Worm (Caenorhabditis elegans): ENCODE measurements around the gene Y54G2A.48.

Y54G2A.48 gene

DNA sequence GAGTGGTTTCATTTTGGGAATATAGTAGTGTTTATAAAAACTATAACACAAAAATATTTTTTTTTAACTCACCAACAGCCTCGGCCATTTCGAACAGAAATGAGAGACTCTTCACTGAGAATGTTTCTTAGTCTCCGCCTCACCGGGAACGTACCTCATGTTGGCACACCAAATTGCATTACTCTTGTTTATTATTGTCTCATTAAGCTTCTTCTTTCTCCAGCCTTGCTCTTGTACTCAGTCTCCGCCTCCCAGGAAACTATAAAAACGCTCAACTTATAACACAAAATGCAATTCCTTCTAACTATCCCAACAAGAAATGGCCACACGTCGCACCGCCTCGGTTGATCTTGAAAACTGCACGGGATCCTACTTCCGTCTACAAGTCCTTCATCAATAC is at the start of gene Y54G2A.48, which contains the start of gene pudl-1:
Gene Y54G2A.48, minus strand, starts transcription at position 101 of the 400 bp plus-strand sequence.
Gene pudl-1, plus strand, starts transcription at position 320 of the 400 bp plus-strand sequence.
- no peak for TF ChIP-seq lsy-27 (tag; optimal IDR thresholded peaks at IDR 0.05; ENCODE audit: borderline replicate concordance, insufficient read depth)
- no peak for TF ChIP-seq F37B4.10 (GFP tag; IDR thresholded peaks at IDR 0.05)
- no peak for TF ChIP-seq Y67H2A.10 (GFP tag; conservative IDR thresholded peaks at IDR 0.05)
- TF ChIP-seq madf-10 (tag; optimal IDR thresholded peaks at IDR 0.05) = no peak
- TF ChIP-seq mcd-1 (GFP tag; IDR thresholded peaks at IDR 0.05) = no peak
- no peak for TF ChIP-seq ets-4 (GFP tag; optimal IDR thresholded peaks at IDR 0.05)
- TF ChIP-seq Y53F4B.3 (GFP tag; IDR thresholded peaks at IDR 0.05) = no peak
- TF ChIP-seq hlh-26 (GFP tag; conservative IDR thresholded peaks at IDR 0.05) = no peak
- TF ChIP-seq ceh-27 (GFP tag; optimal IDR thresholded peaks at IDR 0.05) = no peak
- TF ChIP-seq nfyb-1 (GFP tag; IDR thresholded peaks at IDR 0.05) = no peak
- TF ChIP-seq sea-2 (GFP tag; IDR thresholded peaks at IDR 0.05) = no peak
- no peak for TF ChIP-seq snpc-3.4 (tag; optimal IDR thresholded peaks at IDR 0.05)
- no peak for TF ChIP-seq F55B11.4 (tag; optimal IDR thresholded peaks at IDR 0.05; ENCODE audit: borderline replicate concordance, insufficient read depth)
- TF ChIP-seq hsf-1 (GFP tag; IDR thresholded peaks at IDR 0.05) = no peak
- no peak for TF ChIP-seq lag-1 (GFP tag; IDR thresholded peaks at IDR 0.05)
- TF ChIP-seq F49E8.2 (tag; optimal IDR thresholded peaks at IDR 0.05; ENCODE audit: insufficient read depth) = no peak

DNA sequence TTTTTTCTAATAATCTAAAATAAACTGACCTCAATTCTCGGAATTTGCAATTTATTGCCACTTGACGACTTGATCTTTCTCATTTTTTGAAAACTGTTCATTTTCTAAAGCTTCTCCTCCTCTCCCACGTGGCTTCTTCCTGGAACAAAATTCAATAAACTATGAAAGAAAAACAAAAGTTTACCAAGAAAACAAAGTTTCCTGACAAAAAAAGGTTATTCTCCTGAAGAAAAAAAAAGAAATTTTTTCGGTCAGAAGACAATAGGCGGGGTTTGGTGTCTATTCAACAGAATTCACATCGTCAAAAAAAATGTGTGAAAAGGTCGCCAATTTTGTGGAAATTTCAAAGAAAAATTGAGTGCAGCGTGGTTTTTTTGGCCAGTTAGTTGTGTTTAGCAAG is 32.3 kb upstream of the Y54G2A.48 start, which contains the start of gene Y54G2A.16:
Gene Y54G2A.16, minus strand, starts transcription at position 101 of the 400 bp plus-strand sequence.
- TF ChIP-seq F57A8.1 (GFP tag; optimal IDR thresholded peaks at IDR 0.05) = no peak
- no peak for TF ChIP-seq lin-35 (GFP tag; optimal IDR thresholded peaks at IDR 0.05)
- TF ChIP-seq ekl-4 (GFP tag; IDR thresholded peaks at IDR 0.05) = no peak
- no peak for TF ChIP-seq Y56A3A.18 (GFP tag; IDR thresholded peaks at IDR 0.05)
- no peak for TF ChIP-seq aptf-3 (GFP tag; IDR thresholded peaks at IDR 0.05)
- no peak for TF ChIP-seq snpc-1.1 (tag; optimal IDR thresholded peaks at IDR 0.05; ENCODE audit: insufficient read depth)

DNA sequence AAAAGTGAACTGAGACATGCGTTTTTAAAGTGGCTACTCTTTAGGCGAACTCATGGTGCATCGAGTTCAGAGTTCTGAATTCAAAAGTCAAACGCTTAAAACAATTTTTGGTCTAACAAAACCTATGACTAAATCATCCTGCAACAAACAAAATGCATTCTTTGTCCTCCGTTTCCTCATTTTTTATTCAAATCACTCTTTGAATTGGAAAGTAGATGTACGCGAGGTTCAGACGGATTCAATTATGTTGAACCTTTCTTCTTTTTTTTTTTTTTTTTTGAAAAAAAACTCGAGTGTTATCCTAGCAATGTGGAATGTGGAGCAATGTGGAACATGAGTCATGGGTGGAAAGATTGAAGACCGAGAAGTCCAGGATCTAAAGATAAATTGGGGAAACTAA is 26.2 kb upstream of the Y54G2A.48 start:
- TF ChIP-seq pbrm-1 (GFP tag; IDR thresholded peaks at IDR 0.05) (no peak), F10E7.11 (tag; optimal IDR thresholded peaks at IDR 0.05) (no peak)

DNA sequence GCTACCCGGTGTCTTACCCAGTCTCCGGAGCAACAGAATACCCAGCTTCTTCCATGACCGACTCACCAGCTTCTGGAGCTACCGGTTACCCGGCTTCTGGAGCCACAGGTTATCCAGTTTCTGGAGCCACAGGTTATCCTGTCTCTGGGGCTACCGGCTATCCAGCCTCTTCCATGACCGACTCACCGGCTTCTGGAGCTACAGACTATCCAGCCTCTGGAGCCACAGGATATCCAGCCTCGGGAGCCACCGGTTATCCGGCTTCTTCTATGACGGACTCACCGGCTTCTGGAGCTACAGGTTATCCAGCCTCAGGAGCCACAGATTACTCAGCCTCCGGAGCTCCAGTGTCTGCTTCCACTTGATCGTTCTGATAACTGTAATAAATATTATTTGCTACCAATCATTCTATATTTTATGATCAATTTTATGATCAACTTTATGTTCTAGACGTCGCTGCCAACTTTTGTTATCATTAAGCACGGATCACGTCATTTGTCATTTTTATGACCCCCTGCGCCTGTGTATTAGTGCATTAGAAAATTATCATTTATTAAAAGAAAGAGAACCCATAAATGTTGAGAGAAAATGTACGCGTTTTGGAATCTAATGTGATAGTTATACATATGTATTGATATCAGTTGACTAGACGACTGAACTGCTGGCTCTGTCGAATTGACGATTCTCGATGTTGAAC is 22.7 kb upstream of the Y54G2A.48 start:
- TF ChIP-seq zfh-2 (GFP tag; conservative IDR thresholded peaks at IDR 0.05) = peak; percentile 66
- TF ChIP-seq Y95B8A.8 (GFP tag; IDR thresholded peaks at IDR 0.05) = no peak
- no peak for TF ChIP-seq repo-1 (tag; optimal IDR thresholded peaks at IDR 0.05)
- TF ChIP-seq nhr-90 (tag; optimal IDR thresholded peaks at IDR 0.05) = no peak
- TF ChIP-seq egrh-3 (GFP tag; IDR thresholded peaks at IDR 0.05) = peak; percentile 28; the same call in 1 of the 2 replicates
- TF ChIP-seq attf-3 (GFP tag; conservative IDR thresholded peaks at IDR 0.05) = no peak
- TF ChIP-seq egl-44 (GFP tag; IDR thresholded peaks at IDR 0.05) = no peak
- TF ChIP-seq F55B11.4 (tag; optimal IDR thresholded peaks at IDR 0.05; ENCODE audit: borderline replicate concordance, insufficient read depth) = no peak
- TF ChIP-seq nhr-80 (tag; optimal IDR thresholded peaks at IDR 0.05) = peak; percentile 79
- peak; percentile 2 for TF ChIP-seq atf-7 (tag; optimal IDR thresholded peaks at IDR 0.05)
- peak; percentile 16 for TF ChIP-seq unc-62 (GFP tag; optimal IDR thresholded peaks at IDR 0.05)
- TF ChIP-seq lin-35 (GFP tag; optimal IDR thresholded peaks at IDR 0.05) = no peak
